Fruit fly (Drosophila melanogaster): ENCODE measurements around the gene pum.

pum gene

DNA sequence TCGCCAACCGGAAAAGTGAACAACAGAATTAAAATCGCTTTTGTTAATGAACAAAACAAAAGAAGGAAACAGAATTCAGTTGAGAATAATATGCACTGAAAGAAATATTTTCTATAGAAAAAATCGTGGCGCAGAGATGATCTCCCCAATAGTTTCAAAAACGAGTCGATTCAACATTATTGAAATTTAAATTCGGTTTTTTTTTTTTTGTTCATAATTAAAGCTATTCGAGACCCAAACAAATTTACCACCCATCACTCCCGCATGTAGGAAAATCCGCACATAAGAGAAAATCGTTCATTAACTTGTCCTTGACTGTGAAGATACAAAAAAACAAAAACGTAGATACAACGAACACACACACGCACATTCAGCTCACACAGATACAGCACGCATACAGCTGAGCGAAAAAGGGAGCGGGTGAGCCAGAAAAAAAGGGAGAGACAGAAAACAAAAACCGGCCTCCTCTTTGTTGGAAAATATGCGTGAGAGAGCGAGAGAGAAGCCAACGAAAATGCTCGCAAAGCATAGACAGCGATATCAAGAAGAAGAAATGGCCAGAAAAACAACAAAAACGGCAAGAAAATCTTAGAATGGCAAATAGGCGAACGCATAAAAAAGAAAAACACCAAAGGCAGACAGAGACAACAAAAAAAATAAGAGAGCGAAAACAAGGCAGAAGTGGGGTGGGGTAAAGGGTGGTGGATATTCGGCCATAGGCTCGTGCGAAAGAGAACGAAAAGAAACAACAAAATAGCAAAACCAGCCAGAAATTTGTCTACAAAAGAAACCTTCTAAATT lies 17.2 kb downstream of the pum start (continued):
- TF ChIP-seq tx (GFP tag; optimal IDR thresholded peaks at IDR 0.05): no peak
- TF ChIP-seq Fer3 (tag; optimal IDR thresholded peaks at IDR 0.05): peak; percentile 36
- TF ChIP-seq Oaz (GFP tag; IDR thresholded peaks at IDR 0.05): no peak
- peak; percentile 11 for TF ChIP-seq Dip3 (GFP tag; optimal IDR thresholded peaks at IDR 0.05)
- peak; percentile 63 for TF ChIP-seq CG13775 (GFP tag; optimal IDR thresholded peaks at IDR 0.05)
- TF ChIP-seq az2 (GFP tag; optimal IDR thresholded peaks at IDR 0.05): peak; percentile 16
- peak; percentile 87 for TF ChIP-seq CG3163 (GFP tag; optimal IDR thresholded peaks at IDR 0.05)
- TF ChIP-seq H2.0 (GFP tag; IDR thresholded peaks at IDR 0.05): no peak
- TF ChIP-seq CG6813 (GFP tag; optimal IDR thresholded peaks at IDR 0.05): peak; percentile 21
- TF ChIP-seq prd (optimal IDR thresholded peaks at IDR 0.05): no peak
- peak; percentile 49; the same call in 1 of the 3 replicates for TF ChIP-seq prd (GFP tag; IDR thresholded peaks at IDR 0.05)
- peak; percentile 20; the same call in 1 of the 2 replicates for TF ChIP-seq CG11247 (GFP tag; IDR thresholded peaks at IDR 0.05)
- TF ChIP-seq CG10366 (GFP tag; IDR thresholded peaks at IDR 0.05): peak; percentile 30; the same call in 1 of the 2 replicates
- TF ChIP-seq CG2712 (tag; optimal IDR thresholded peaks at IDR 0.05): no peak
- TF ChIP-seq ssp (GFP tag; IDR thresholded peaks at IDR 0.05): no peak
- TF ChIP-seq peb (GFP tag; IDR thresholded peaks at IDR 0.05): no peak
- no peak for TF ChIP-seq CG7987 (GFP tag; optimal IDR thresholded peaks at IDR 0.05)
- peak; percentile 12 for TF ChIP-seq Fer1 (GFP tag; optimal IDR thresholded peaks at IDR 0.05)
- no peak for TF ChIP-seq phol (tag; optimal IDR thresholded peaks at IDR 0.05)
- no peak for TF ChIP-seq CG12236 (GFP tag; optimal IDR thresholded peaks at IDR 0.05)
- no peak for TF ChIP-seq ken (GFP tag; IDR thresholded peaks at IDR 0.05)
- no peak for TF ChIP-seq HLH4C (GFP tag; IDR thresholded peaks at IDR 0.05; ENCODE audit: partially characterized antibody)
- peak; percentile 31 for TF ChIP-seq Sox102F (GFP tag; optimal IDR thresholded peaks at IDR 0.05)
- TF ChIP-seq Tbp (GFP tag; optimal IDR thresholded peaks at IDR 0.05): no peak
- TF ChIP-seq MESR4 (GFP tag; optimal IDR thresholded peaks at IDR 0.05): no peak
- TF ChIP-seq Neu2 (GFP tag; optimal IDR thresholded peaks at IDR 0.05; ENCODE audit: borderline replicate concordance): no peak
- peak; percentile 28 for TF ChIP-seq ind (GFP tag; optimal IDR thresholded peaks at IDR 0.05)
- no peak for TF ChIP-seq CG2129 (GFP tag; IDR thresholded peaks at IDR 0.05; ENCODE audit: partially characterized antibody)
- peak; percentile 62; the same call in 1 of the 2 replicates for TF ChIP-seq Atf6 (GFP tag; IDR thresholded peaks at IDR 0.05)
- TF ChIP-seq Nf-YA (GFP tag; IDR thresholded peaks at IDR 0.05): no peak
- TF ChIP-seq CG1529 (GFP tag; optimal IDR thresholded peaks at IDR 0.05): no peak
- no peak for TF ChIP-seq CG5245 (GFP tag; optimal IDR thresholded peaks at IDR 0.05)
- no peak for TF ChIP-seq nerfin-2 (GFP tag; IDR thresholded peaks at IDR 0.05; ENCODE audit: partially characterized antibody)
- TF ChIP-seq unc-4 (GFP tag; IDR thresholded peaks at IDR 0.05; ENCODE audit: partially characterized antibody): peak; percentile 48; the same call in 1 of the 2 replicates
- TF ChIP-seq Gug (GFP tag; IDR thresholded peaks at IDR 0.05): peak; percentile 32; the same call in 1 of the 4 replicates
- TF ChIP-seq CG10959 (GFP tag; IDR thresholded peaks at IDR 0.05): no peak
- no peak for TF ChIP-seq CG12219 (GFP tag; optimal IDR thresholded peaks at IDR 0.05)
- TF ChIP-seq dpn (GFP tag; optimal IDR thresholded peaks at IDR 0.05): peak; percentile 36 to 40
- TF ChIP-seq abd-A (tag; optimal IDR thresholded peaks at IDR 0.05): peak; percentile 93
- TF ChIP-seq sens (GFP tag): peak; percentile 80
- peak; percentile 60 for TF ChIP-seq CG13287 (GFP tag; IDR thresholded peaks at IDR 0.05; ENCODE audit: partially characterized antibody)
- TF ChIP-seq Camta (GFP tag; optimal IDR thresholded peaks at IDR 0.05): peak; percentile 49
- no peak for TF ChIP-seq CG11085 (GFP tag; IDR thresholded peaks at IDR 0.05)
- no peak for TF ChIP-seq nau (GFP tag; optimal IDR thresholded peaks at IDR 0.05)
- TF ChIP-seq repo (GFP tag; optimal IDR thresholded peaks at IDR 0.05): peak; percentile 2
- TF ChIP-seq CG32767 (GFP tag; IDR thresholded peaks at IDR 0.05): no peak
- TF ChIP-seq Hsf (GFP tag; optimal IDR thresholded peaks at IDR 0.05): peak; percentile 48
- no peak for TF ChIP-seq run (tag; optimal IDR thresholded peaks at IDR 0.05)
- no peak for TF ChIP-seq ERR (GFP tag; optimal IDR thresholded peaks at IDR 0.05)
- TF ChIP-seq crol (GFP tag; IDR thresholded peaks at IDR 0.05): peak; percentile 75
